Fruit fly (Drosophila melanogaster) whole organism, embryonic: ENCODE data around the gene CG5846.

Experiments used
- Aef1 ChIP-seq: fragments of 200-800 bp; sonication (Bioruptor generic); IDR thresholded peaks from 3 replicates; pipeline ENCODE4 v1.3.6; 2022; ENCODE audit warnings: missing biosample characterization, missing genetic modification characterization
- B-H1 ChIP-seq: fragments of 200-800 bp; sonication (Bioruptor generic); IDR thresholded peaks from 3 replicates; pipeline ENCODE4 v1.3.6; 2022; ENCODE audit warnings: missing biosample characterization, missing genetic modification characterization
- BEAF-32 ChIP-seq: fragments of 200-800 bp; sonication (Bioruptor generic); optimal IDR thresholded peaks from 3 replicates; lab custom pipeline; 2017; ENCODE audit warnings: missing biosample characterization, missing genetic modification characterization, mild to moderate bottlenecking, moderate library complexity, missing genetic modification reagents
- CG10147 ChIP-seq: fragments of 200-800 bp; sonication (Bioruptor generic); optimal IDR thresholded peaks from 2 replicates; lab custom pipeline; 2019; ENCODE audit warnings: missing biosample characterization, mild to moderate bottlenecking, missing genetic modification characterization, moderate library complexity
- CG1024 ChIP-seq: fragments of 200-800 bp; sonication (Bioruptor generic); IDR thresholded peaks from 2 replicates; pipeline ENCODE4 v1.3.6; 2022; ENCODE audit warnings: missing biosample characterization, missing genetic modification characterization
- CG10431 ChIP-seq: fragments of 200-800 bp; sonication (Bioruptor generic); optimal IDR thresholded peaks from 3 replicates; lab custom pipeline; 2018; ENCODE audit warnings: missing biosample characterization, mild to moderate bottlenecking, missing genetic modification characterization
- CG12155 ChIP-seq: fragments of 200-800 bp; sonication (Bioruptor generic); optimal IDR thresholded peaks from 3 replicates; lab custom pipeline; 2016; ENCODE audit warnings: missing biosample characterization, missing genetic modification characterization
- CG12236 ChIP-seq: fragments of 200-800 bp; sonication (Bioruptor generic); optimal IDR thresholded peaks from 2 replicates; lab custom pipeline; 2016; ENCODE audit warnings: missing biosample characterization, missing genetic modification characterization
- CG12299 ChIP-seq: fragments of 200-800 bp; sonication (Bioruptor generic); optimal IDR thresholded peaks from 2 replicates; lab custom pipeline; 2018; ENCODE audit warnings: missing biosample characterization, mild to moderate bottlenecking, missing genetic modification characterization
- CG13296 ChIP-seq: fragments of 200-800 bp; sonication (Bioruptor generic); optimal IDR thresholded peaks from 3 replicates; lab custom pipeline; 2018; ENCODE audit warnings: missing biosample characterization, mild to moderate bottlenecking, missing genetic modification characterization
- CG14710 ChIP-seq: fragments of 200-800 bp; sonication (Bioruptor generic); optimal IDR thresholded peaks from 3 replicates; lab custom pipeline; 2019; ENCODE audit warnings: missing biosample characterization, mild to moderate bottlenecking, missing genetic modification characterization, moderate library complexity
- CG16813 ChIP-seq: fragments of 200-800 bp; sonication (Bioruptor generic); IDR thresholded peaks from 3 replicates; pipeline ENCODE4 v1.3.6; 2022; ENCODE audit warnings: missing biosample characterization, missing genetic modification characterization; ENCODE audit not compliant: partially characterized antibody
- CG17186 ChIP-seq: fragments of 200-800 bp; sonication (Bioruptor generic); optimal IDR thresholded peaks from 3 replicates; lab custom pipeline; 2017; ENCODE audit warnings: missing biosample characterization, missing genetic modification reagents, missing genetic modification characterization
- CG17328 ChIP-seq: fragments of 200-800 bp; sonication (Bioruptor generic); IDR thresholded peaks from 2 replicates; pipeline ENCODE4 v1.3.6; 2022; ENCODE audit warnings: missing biosample characterization, missing genetic modification characterization
- CG18262 ChIP-seq: fragments of 200-800 bp; optimal IDR thresholded peaks from 3 replicates; lab custom pipeline; 2019; ENCODE audit warnings: missing biosample characterization, mild to moderate bottlenecking, missing genetic modification characterization, moderate library complexity
- CG32772 ChIP-seq: fragments of 200-800 bp; sonication (Bioruptor generic); IDR thresholded peaks from 2 replicates; pipeline ENCODE4 v1.3.6; 2022; ENCODE audit warnings: missing biosample characterization, missing genetic modification characterization
- CG4730 ChIP-seq: fragments of 200-800 bp; sonication (Bioruptor generic); IDR thresholded peaks from 2 replicates; pipeline ENCODE4 v1.3.6; 2022; ENCODE audit warnings: missing biosample characterization, missing genetic modification characterization
- CG5953 ChIP-seq: fragments of 200-800 bp; sonication (Bioruptor generic); IDR thresholded peaks from 2 replicates; pipeline ENCODE4 v1.3.6; 2022; ENCODE audit warnings: missing biosample characterization, missing genetic modification characterization
- CG6654 ChIP-seq: fragments of 200-800 bp; sonication (Bioruptor generic); optimal IDR thresholded peaks from 2 replicates; lab custom pipeline; 2017; ENCODE audit warnings: missing biosample characterization, mild to moderate bottlenecking, missing genetic modification characterization
- CG6791 ChIP-seq: fragments of 200-800 bp; sonication (Bioruptor generic); IDR thresholded peaks from 3 replicates; pipeline ENCODE4 v1.3.6; 2022; ENCODE audit warnings: missing biosample characterization, missing genetic modification characterization; ENCODE audit not compliant: partially characterized antibody
- CG7745 ChIP-seq: fragments of 200-800 bp; sonication (Bioruptor generic); optimal IDR thresholded peaks from 2 replicates; lab custom pipeline; 2018; ENCODE audit warnings: missing biosample characterization, mild to moderate bottlenecking, missing genetic modification characterization, moderate library complexity
- CG7786 ChIP-seq: fragments of 200-800 bp; sonication (Bioruptor generic); optimal IDR thresholded peaks from 2 replicates; lab custom pipeline; 2016; ENCODE audit warnings: missing biosample characterization, missing genetic modification characterization
- CG7928 ChIP-seq: fragments of 200-800 bp; sonication (Bioruptor generic); optimal IDR thresholded peaks from 2 replicates; lab custom pipeline; 2017; ENCODE audit warnings: missing biosample characterization, mild to moderate bottlenecking, missing genetic modification characterization
- CG8290 ChIP-seq, 3 experiments: fragments of 200-800 bp; sonication (Bioruptor generic); optimal IDR thresholded peaks; 2 replicates each; lab custom pipeline; 2016 to 2019; ENCODE audit warnings: missing biosample characterization in 3 of 3, missing genetic modification characterization in 3 of 3, mild to moderate bottlenecking in 2 of 3, moderate library complexity in 1 of 3
- CG9609 ChIP-seq: fragments of 200-800 bp; sonication (Bioruptor generic); optimal IDR thresholded peaks from 3 replicates; lab custom pipeline; 2016; ENCODE audit warnings: missing biosample characterization, missing genetic modification characterization
- Dad ChIP-seq: fragments of 200-800 bp; sonication (Bioruptor generic); optimal IDR thresholded peaks from 3 replicates; lab custom pipeline; 2016; ENCODE audit warnings: missing biosample characterization, missing genetic modification characterization
- Eip74EF ChIP-seq, 2 experiments: fragments of 200-800 bp in 1 of 2; fragments of >200 bp in 1 of 2; sonication (Bioruptor generic) in 1 of 2; optimal IDR thresholded peaks; 2 replicates each; lab custom pipeline; 2017 to 2019; ENCODE audit warnings: missing biosample characterization in 2 of 2, missing genetic modification characterization in 2 of 2, mild to moderate bottlenecking in 1 of 2, moderate library complexity in 1 of 2
- MBD-R2 ChIP-seq: fragments of 200-800 bp; sonication (Bioruptor generic); IDR thresholded peaks from 2 replicates; pipeline ENCODE4 v1.3.6; 2022; ENCODE audit warnings: missing biosample characterization, missing genetic modification characterization
- Nf-YC ChIP-seq: fragments of 200-800 bp; optimal IDR thresholded peaks from 3 replicates; lab custom pipeline; 2019; ENCODE audit warnings: missing biosample characterization, mild to moderate bottlenecking, missing genetic modification characterization, moderate library complexity
- Optix ChIP-seq: fragments of 200-800 bp; sonication (Bioruptor generic); IDR thresholded peaks from 3 replicates; pipeline ENCODE4 v1.3.6; 2022; ENCODE audit warnings: missing biosample characterization, missing genetic modification characterization
- Xrp1 ChIP-seq: fragments of 200-800 bp; sonication (Bioruptor generic); IDR thresholded peaks from 2 replicates; pipeline ENCODE4 v1.3.6; 2022; ENCODE audit warnings: missing biosample characterization, missing genetic modification characterization
- YL-1 ChIP-seq: fragments of 200-800 bp; sonication (Bioruptor generic); optimal IDR thresholded peaks from 3 replicates; lab custom pipeline; 2017; ENCODE audit warnings: missing biosample characterization, mild to moderate bottlenecking, missing genetic modification characterization
- ash1 ChIP-seq: fragments of 200-800 bp; sonication (Bioruptor generic); optimal IDR thresholded peaks from 2 replicates; lab custom pipeline; 2018; ENCODE audit warnings: missing biosample characterization, mild to moderate bottlenecking, missing genetic modification characterization
- ato ChIP-seq: fragments of 200-800 bp; sonication (Bioruptor generic); IDR thresholded peaks from 2 replicates; pipeline ENCODE4 v1.3.6; 2022; ENCODE audit warnings: missing biosample characterization, missing genetic modification characterization; ENCODE audit not compliant: partially characterized antibody
- bowl ChIP-seq: fragments of 200-800 bp; sonication (Bioruptor generic); IDR thresholded peaks from 2 replicates; pipeline ENCODE4 v1.3.6; 2022; ENCODE audit warnings: missing biosample characterization, missing genetic modification characterization
- dm ChIP-seq: fragments of 200-800 bp; sonication (Bioruptor generic); optimal IDR thresholded peaks from 3 replicates; lab custom pipeline; 2016; ENCODE audit warnings: missing biosample characterization, missing genetic modification characterization
- dmrt99B ChIP-seq: fragments of 200-800 bp; sonication (Bioruptor generic); optimal IDR thresholded peaks from 2 replicates; lab custom pipeline; 2018; ENCODE audit warnings: missing biosample characterization, mild to moderate bottlenecking, missing genetic modification characterization, moderate library complexity
- gt ChIP-seq: fragments of 200-800 bp; sonication (Bioruptor generic); IDR thresholded peaks from 2 replicates; pipeline ENCODE4 v1.3.6; 2022; ENCODE audit warnings: missing biosample characterization, missing genetic modification characterization
- klu ChIP-seq: fragments of 200-800 bp; sonication (Bioruptor generic); IDR thresholded peaks from 2 replicates; pipeline ENCODE4 v1.3.6; 2022; ENCODE audit warnings: missing biosample characterization, missing genetic modification characterization
- lilli ChIP-seq: fragments of 200-800 bp; sonication (Bioruptor generic); optimal IDR thresholded peaks from 3 replicates; lab custom pipeline; 2016; ENCODE audit warnings: missing biosample characterization, missing genetic modification characterization
- lov ChIP-seq, 2 experiments: fragments of 200-800 bp in 1 of 2; fragments of >200 bp in 1 of 2; sonication (Bioruptor generic) in 1 of 2; IDR thresholded peaks in 1 of 2; optimal IDR thresholded peaks in 1 of 2; 2 replicates in 1 of 2; 3 replicates in 1 of 2; pipeline versions ENCODE4 v1.3.6 to Lab custom; 2017 to 2022; ENCODE audit warnings: missing biosample characterization in 1 of 2, missing genetic modification characterization in 1 of 2
- mirr ChIP-seq: fragments of 200-800 bp; sonication (Bioruptor generic); optimal IDR thresholded peaks from 3 replicates; lab custom pipeline; 2018; ENCODE audit warnings: missing biosample characterization, mild to moderate bottlenecking, missing genetic modification characterization
- odd ChIP-seq: fragments of 200-800 bp; sonication (Bioruptor generic); optimal IDR thresholded peaks from 2 replicates; lab custom pipeline; 2017; ENCODE audit warnings: missing biosample characterization, mild to moderate bottlenecking, missing genetic modification characterization
- ranshi ChIP-seq: fragments of 200-800 bp; sonication (Bioruptor generic); IDR thresholded peaks from 2 replicates; pipeline ENCODE4 v1.3.6; 2022; ENCODE audit warnings: missing biosample characterization, missing genetic modification characterization
- ro ChIP-seq: fragments of 200-800 bp; sonication (Bioruptor generic); IDR thresholded peaks from 2 replicates; pipeline ENCODE4 v1.3.6; 2022; ENCODE audit warnings: missing biosample characterization, missing genetic modification characterization
- row ChIP-seq: fragments of 200-800 bp; sonication (Bioruptor generic); IDR thresholded peaks from 3 replicates; pipeline ENCODE4 v1.3.6; 2022; ENCODE audit warnings: missing biosample characterization, missing genetic modification characterization
- tin ChIP-seq: fragments of 200-800 bp; sonication (Bioruptor generic); optimal IDR thresholded peaks from 3 replicates; lab custom pipeline; 2016; ENCODE audit warnings: missing biosample characterization, missing genetic modification characterization
- tio ChIP-seq: fragments of 200-800 bp; sonication (Bioruptor generic); optimal IDR thresholded peaks from 2 replicates; lab custom pipeline; 2017; ENCODE audit warnings: missing biosample characterization, missing genetic modification characterization, inconsistent platforms
- toy ChIP-seq: fragments of 200-800 bp; sonication (Bioruptor generic); IDR thresholded peaks from 2 replicates; pipeline ENCODE4 v1.3.6; 2022; ENCODE audit warnings: missing biosample characterization, missing genetic modification characterization
- wor ChIP-seq: fragments of 200-800 bp; sonication (Bioruptor generic); IDR thresholded peaks from 2 replicates; pipeline ENCODE4 v1.3.6; 2022; ENCODE audit warnings: missing biosample characterization, missing genetic modification characterization

Gene CG5846

DNA sequence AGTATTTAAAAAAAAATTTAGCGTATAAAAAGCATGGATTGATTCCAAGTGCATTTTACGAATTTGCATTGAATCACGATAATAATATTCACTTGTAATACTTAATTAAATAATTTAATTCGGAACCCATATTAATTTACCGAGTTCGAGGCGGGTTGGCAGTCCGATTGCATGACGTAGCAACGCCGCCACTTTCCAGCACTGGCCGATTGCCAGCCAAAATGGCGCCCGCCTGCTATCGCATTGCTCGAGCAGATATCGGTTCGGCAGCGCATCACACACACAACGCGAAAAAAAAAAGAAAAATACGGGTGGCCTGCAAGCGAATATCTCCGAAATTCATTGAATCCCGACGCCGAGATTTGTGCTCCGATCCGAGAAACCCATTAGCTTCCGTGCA, 46.6 kb upstream of the CG5846 start, which contains the start of gene Ndf (continued):
- TF ChIP-seq lov (optimal IDR thresholded peaks at IDR 0.05; lab: Kevin White, UChicago) (no peak), lov (GFP tag; IDR thresholded peaks at IDR 0.05; lab: Robert Waterston, UW) (peak; percentile 76; the same call in 2 of the 3 replicates), Eip74EF (GFP tag; optimal IDR thresholded peaks at IDR 0.05; lab: Kevin White, UChicago) (no peak), MBD-R2 (GFP tag; lab: Robert Waterston, UW) (peak; percentile 71), CG12236 (GFP tag; lab: Kevin White, UChicago) (no peak), CG8290 (GFP tag; optimal IDR thresholded peaks at IDR 0.05; lab: Kevin White, UChicago) (peak; percentile 43), CG8290 (tag; optimal IDR thresholded peaks at IDR 0.05; lab: Kevin White, UChicago) (peak; percentile 54 to 88), CG6791 (peak; percentile 83), ash1 (GFP tag; lab: Kevin White, UChicago) (peak; percentile 47), wor (GFP tag; lab: Robert Waterston, UW) (no peak), tin (GFP tag; lab: Kevin White, UChicago) (peak; percentile 69), ato (peak; percentile 65), CG32772 (peak; percentile 68), toy (GFP tag; lab: Robert Waterston, UW) (0 out of 2 replicates have a peak, but pooled peaks have one; percentile 17), CG1024 (GFP tag; lab: Robert Waterston, UW) (peak; percentile 50), Aef1 (GFP tag; lab: Robert Waterston, UW) (peak; percentile 53), mirr (GFP tag; lab: Kevin White, UChicago) (peak; percentile 23), CG12299 (tag; lab: Kevin White, UChicago) (no peak), dmrt99B (peak; percentile 43), Nf-YC (tag; lab: Kevin White, UChicago) (peak; percentile 57), B-H1 (GFP tag; lab: Robert Waterston, UW) (no peak), odd (GFP tag; lab: Kevin White, UChicago) (no peak), CG16813 (GFP tag; lab: Robert Waterston, UW) (peak; percentile 78), CG7745 (tag; lab: Kevin White, UChicago) (peak; percentile 28), tio (GFP tag; lab: Kevin White, UChicago) (no peak), CG10431 (GFP tag; lab: Kevin White, UChicago) (peak; percentile 0), CG4730 (GFP tag; lab: Robert Waterston, UW) (peak; percentile 51), CG12155 (GFP tag; lab: Kevin White, UChicago) (peak; percentile 66), bowl (GFP tag; lab: Robert Waterston, UW) (no peak), CG5953 (GFP tag; lab: Robert Waterston, UW) (0 out of 2 replicates have a peak, but pooled peaks have one; percentile 9), YL-1 (GFP tag; lab: Kevin White, UChicago) (peak; percentile 73), ro (no peak), Dad (GFP tag; lab: Kevin White, UChicago) (peak; percentile 76), CG13296 (GFP tag; lab: Kevin White, UChicago) (peak; percentile 61), CG9609 (peak; percentile 65), CG17186 (peak; percentile 76), row (peak; percentile 85), CG6654 (GFP tag; lab: Kevin White, UChicago) (no peak), CG7786 (GFP tag; lab: Kevin White, UChicago) (peak; percentile 59), dm (GFP tag; lab: Kevin White, UChicago) (peak; percentile 44), CG18262 (peak; percentile 54), CG10147 (GFP tag; lab: Kevin White, UChicago) (peak; percentile 44), ranshi (peak; percentile 70; the same call in 1 of the 2 replicates), BEAF-32 (GFP tag; lab: Kevin White, UChicago) (peak; percentile 82), CG17328 (GFP tag; lab: Robert Waterston, UW) (peak; percentile 68), klu (0 out of 2 replicates have a peak, but pooled peaks have one; percentile 9), lilli (GFP tag; lab: Kevin White, UChicago) (peak; percentile 70), Optix (GFP tag; lab: Robert Waterston, UW) (0 out of 3 replicates have a peak, but pooled peaks have one; percentile 12), gt (GFP tag; lab: Robert Waterston, UW) (no peak), CG14710 (tag; lab: Kevin White, UChicago) (peak; percentile 76), CG7928 (GFP tag; lab: Kevin White, UChicago) (no peak), Xrp1 (GFP tag; lab: Robert Waterston, UW) (peak; percentile 78)
